Fruit fly (Drosophila melanogaster): ENCODE measurements around the gene CG12054.

DNA sequence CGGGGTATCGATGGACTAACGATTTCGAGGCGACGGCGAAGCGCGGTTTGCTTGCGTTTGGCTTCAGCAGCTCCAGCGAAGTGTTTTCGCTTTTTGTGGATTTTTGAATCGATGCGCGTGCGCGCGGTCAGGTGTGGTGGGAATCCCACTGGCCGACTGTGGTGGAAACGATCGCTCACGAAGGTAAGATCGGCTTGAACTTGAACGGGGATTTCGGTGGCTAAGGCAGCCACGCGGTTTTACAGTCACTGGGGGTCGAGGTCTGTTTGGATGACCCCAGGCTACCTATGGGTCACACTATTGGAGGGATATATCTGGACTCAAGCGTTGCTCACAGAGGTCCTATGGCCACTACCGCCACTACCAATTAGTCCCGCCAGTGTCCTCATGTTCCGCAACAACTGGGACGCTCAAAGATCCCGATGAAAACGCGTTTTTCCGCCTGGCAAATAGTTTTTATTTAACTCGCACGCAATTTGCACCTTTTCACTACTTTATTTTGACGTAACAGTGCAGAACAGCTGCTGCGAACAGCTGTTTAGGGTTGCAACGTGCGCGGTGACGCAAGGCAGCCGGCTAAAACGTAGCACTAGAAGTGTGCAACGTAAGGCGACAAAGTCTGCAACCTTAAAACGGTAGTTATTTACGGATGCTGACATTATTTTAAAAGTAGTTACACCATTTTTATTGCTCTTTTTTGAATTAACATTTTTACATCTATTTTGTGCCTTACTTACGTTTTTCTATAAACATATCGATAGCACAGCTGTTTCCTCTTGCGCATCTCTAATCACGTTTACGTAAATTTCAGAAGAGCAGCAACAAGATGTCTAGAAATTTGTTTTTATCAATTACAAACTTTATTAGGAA, 31.8 kb downstream of the CG12054 start, which contains the start of the genes qless and mRpL32:
- TF ChIP-seq h (GFP tag; optimal IDR thresholded peaks at IDR 0.05) (peak; percentile 72), pan (optimal IDR thresholded peaks at IDR 0.05) (no peak), jim (GFP tag; optimal IDR thresholded peaks at IDR 0.05) (no peak), CG32264 (GFP tag; optimal IDR thresholded peaks at IDR 0.05) (peak; percentile 26), brk (GFP tag; optimal IDR thresholded peaks at IDR 0.05) (no peak), psq (GFP tag; optimal IDR thresholded peaks at IDR 0.05) (no peak), Abd-B (GFP tag; optimal IDR thresholded peaks at IDR 0.05) (no peak), Hnf4 (GFP tag; optimal IDR thresholded peaks at IDR 0.05) (peak; percentile 76), GATAd (GFP tag; optimal IDR thresholded peaks at IDR 0.05) (peak; percentile 46), HLH106 (tag; optimal IDR thresholded peaks at IDR 0.05) (peak; percentile 70)

Measured in whole organism, wandering third instar larva.